Fruit fly (Drosophila melanogaster) whole organism, embryonic: Measurements from ENCODE around the gene bun.

ENCODE experiments used
- CG10147 ChIP-seq: fragments of 200-800 bp; sonication (Bioruptor generic); optimal IDR thresholded peaks from 2 replicates; lab custom pipeline; 2019; ENCODE audit warnings: missing biosample characterization, mild to moderate bottlenecking, missing genetic modification characterization, moderate library complexity
- CG10274 ChIP-seq: fragments of 200-800 bp; sonication (Bioruptor generic); optimal IDR thresholded peaks from 3 replicates; lab custom pipeline; 2017; ENCODE audit warnings: missing biosample characterization, mild to moderate bottlenecking, missing genetic modification characterization
- CG12299 ChIP-seq: fragments of 200-800 bp; sonication (Bioruptor generic); optimal IDR thresholded peaks from 2 replicates; lab custom pipeline; 2018; ENCODE audit warnings: missing biosample characterization, mild to moderate bottlenecking, missing genetic modification characterization
- CG12659 ChIP-seq: fragments of 200-800 bp; sonication (Bioruptor generic); optimal IDR thresholded peaks from 3 replicates; lab custom pipeline; 2017; ENCODE audit warnings: mild to moderate bottlenecking, missing biosample characterization, missing genetic modification reagents, missing genetic modification characterization
- CG17186 ChIP-seq: fragments of 200-800 bp; sonication (Bioruptor generic); optimal IDR thresholded peaks from 3 replicates; lab custom pipeline; 2017; ENCODE audit warnings: missing biosample characterization, missing genetic modification reagents, missing genetic modification characterization
- CG17328 ChIP-seq: fragments of 200-800 bp; sonication (Bioruptor generic); IDR thresholded peaks from 2 replicates; pipeline ENCODE4 v1.3.6; 2022; ENCODE audit warnings: missing biosample characterization, missing genetic modification characterization
- CG17802 ChIP-seq: fragments of 200-800 bp; sonication (Bioruptor generic); optimal IDR thresholded peaks from 2 replicates; lab custom pipeline; 2018; ENCODE audit warnings: missing biosample characterization, mild to moderate bottlenecking, missing genetic modification characterization, moderate library complexity
- CG1792 ChIP-seq: fragments of 200-800 bp; sonication (Bioruptor generic); optimal IDR thresholded peaks from 2 replicates; lab custom pipeline; 2016; ENCODE audit warnings: missing biosample characterization, missing genetic modification characterization
- CG18011 ChIP-seq: fragments of 200-800 bp; sonication (Bioruptor generic); optimal IDR thresholded peaks from 2 replicates; lab custom pipeline; 2017; ENCODE audit warnings: missing biosample characterization, missing genetic modification characterization, mild to moderate bottlenecking, moderate library complexity, missing genotype
- CG1832 ChIP-seq: fragments of 200-800 bp; sonication (Bioruptor generic); optimal IDR thresholded peaks from 2 replicates; lab custom pipeline; 2017; ENCODE audit warnings: missing biosample characterization, mild to moderate bottlenecking, missing genetic modification characterization, inconsistent platforms
- CG18599 ChIP-seq: fragments of 200-800 bp; sonication (Bioruptor generic); optimal IDR thresholded peaks from 3 replicates; lab custom pipeline; 2017; ENCODE audit warnings: missing biosample characterization, missing genetic modification characterization, mild to moderate bottlenecking, moderate library complexity, missing genetic modification reagents
- CG2199 ChIP-seq: fragments of 200-800 bp; sonication (Bioruptor generic); IDR thresholded peaks from 3 replicates; pipeline ENCODE4 v1.3.6; 2022; ENCODE audit warnings: missing biosample characterization, missing genetic modification characterization
- CG2202 ChIP-seq: fragments of 200-800 bp; sonication (Bioruptor generic); optimal IDR thresholded peaks from 2 replicates; lab custom pipeline; 2018; ENCODE audit warnings: missing biosample characterization, mild to moderate bottlenecking, missing genetic modification characterization
- CG30403 ChIP-seq: fragments of 200-800 bp; sonication (Bioruptor generic); optimal IDR thresholded peaks from 3 replicates; lab custom pipeline; 2016; ENCODE audit warnings: missing biosample characterization, missing genetic modification characterization
- CG31388 ChIP-seq: fragments of 200-800 bp; sonication (Bioruptor generic); optimal IDR thresholded peaks from 2 replicates; lab custom pipeline; 2016; ENCODE audit warnings: missing biosample characterization, missing genetic modification characterization
- CG3163 ChIP-seq: fragments of 200-800 bp; sonication (Bioruptor generic); optimal IDR thresholded peaks from 3 replicates; lab custom pipeline; 2016; ENCODE audit warnings: missing biosample characterization, missing genetic modification characterization
- CG34376 ChIP-seq: fragments of 200-800 bp; sonication (Bioruptor generic); optimal IDR thresholded peaks from 2 replicates; lab custom pipeline; 2018; ENCODE audit warnings: missing biosample characterization, mild to moderate bottlenecking, missing genetic modification characterization
- CG3726 ChIP-seq: fragments of 200-800 bp; sonication (Bioruptor generic); IDR thresholded peaks from 3 replicates; pipeline ENCODE4, ENCODE4 v1.3.6; 2022; ENCODE audit warnings: missing biosample characterization, missing genetic modification characterization
- CG3847 ChIP-seq: fragments of 200-800 bp; sonication (Bioruptor generic); IDR thresholded peaks from 2 replicates; pipeline ENCODE4 v1.3.6; 2022; ENCODE audit warnings: missing biosample characterization, missing genetic modification characterization
- CG6654 ChIP-seq: fragments of 200-800 bp; sonication (Bioruptor generic); optimal IDR thresholded peaks from 2 replicates; lab custom pipeline; 2017; ENCODE audit warnings: missing biosample characterization, mild to moderate bottlenecking, missing genetic modification characterization
- CG7357 ChIP-seq: fragments of 200-800 bp; sonication (Bioruptor generic); IDR thresholded peaks from 3 replicates; pipeline ENCODE4 v1.3.6; 2022; ENCODE audit warnings: missing biosample characterization, missing genetic modification characterization
- CG8281 ChIP-seq: fragments of 200-800 bp; sonication (Bioruptor generic); optimal IDR thresholded peaks from 2 replicates; lab custom pipeline; 2018; ENCODE audit warnings: missing biosample characterization, mild to moderate bottlenecking, missing genetic modification characterization, moderate library complexity
- Camta ChIP-seq: fragments of 200-800 bp; sonication (Bioruptor generic); optimal IDR thresholded peaks from 2 replicates; lab custom pipeline; 2016; ENCODE audit warnings: missing biosample characterization, missing genetic modification characterization
- Chrac-16 ChIP-seq: fragments of 200-800 bp; sonication (Bioruptor generic); optimal IDR thresholded peaks from 3 replicates; lab custom pipeline; 2016; ENCODE audit warnings: missing biosample characterization, missing genetic modification characterization
- CoRest ChIP-seq: fragments of 200-800 bp; sonication (Bioruptor generic); optimal IDR thresholded peaks from 3 replicates; lab custom pipeline; 2018; ENCODE audit warnings: missing biosample characterization, mild to moderate bottlenecking, missing genetic modification characterization, moderate library complexity
- Dll ChIP-seq: fragments of 200-800 bp; sonication (Bioruptor generic); IDR thresholded peaks from 4 replicates; pipeline ENCODE4 v1.3.6; 2022; ENCODE audit warnings: missing biosample characterization, missing genetic modification characterization; ENCODE audit not compliant: partially characterized antibody
- E2f2 ChIP-seq: fragments of 200-800 bp; sonication (Bioruptor generic); IDR thresholded peaks from 2 replicates; pipeline ENCODE4 v1.3.6; 2022; ENCODE audit warnings: missing biosample characterization, missing genetic modification characterization
- GATAe ChIP-seq: fragments of 200-800 bp; sonication (Bioruptor generic); conservative IDR thresholded peaks from 2 replicates; pipeline ENCODE4 v1.3.6; 2022; ENCODE audit warnings: missing biosample characterization, missing genetic modification characterization
- HLHmδ ChIP-seq: fragments of 200-800 bp; sonication (Bioruptor generic); optimal IDR thresholded peaks from 2 replicates; lab custom pipeline; 2018; ENCODE audit warnings: missing biosample characterization, mild to moderate bottlenecking, missing genetic modification characterization, moderate library complexity
- Hr78 ChIP-seq, 2 experiments: fragments of 200-800 bp in 1 of 2; fragments of >200 bp in 1 of 2; sonication (Bioruptor generic) in 1 of 2; optimal IDR thresholded peaks; 2 replicates each; lab custom pipeline; 2017 to 2019; ENCODE audit warnings: missing biosample characterization in 2 of 2, missing genetic modification characterization in 2 of 2, mild to moderate bottlenecking in 1 of 2, moderate library complexity in 1 of 2
- NK7.1 ChIP-seq: fragments of 200-800 bp; sonication (Bioruptor generic); optimal IDR thresholded peaks from 3 replicates; lab custom pipeline; 2016; ENCODE audit warnings: missing biosample characterization, missing genetic modification characterization
- Nf-YB ChIP-seq: fragments of 200-800 bp; sonication (Bioruptor generic); optimal IDR thresholded peaks from 3 replicates; lab custom pipeline; 2019; ENCODE audit warnings: missing biosample characterization, mild to moderate bottlenecking, missing genetic modification characterization, moderate library complexity
- Opbp ChIP-seq: fragments of 200-800 bp; sonication (Bioruptor generic); IDR thresholded peaks from 3 replicates; pipeline ENCODE4 v1.3.6; 2022; ENCODE audit warnings: missing biosample characterization, missing genetic modification characterization; ENCODE audit not compliant: partially characterized antibody
- Sox102F ChIP-seq: fragments of 200-800 bp; sonication (Bioruptor generic); optimal IDR thresholded peaks from 2 replicates; lab custom pipeline; 2018; ENCODE audit warnings: missing biosample characterization, mild to moderate bottlenecking, missing genetic modification characterization, moderate library complexity
- TFAM ChIP-seq: fragments of 200-800 bp; sonication (Bioruptor generic); optimal IDR thresholded peaks from 2 replicates; lab custom pipeline; 2017; ENCODE audit warnings: missing biosample characterization, missing genetic modification characterization, inconsistent platforms
- al ChIP-seq: fragments of 200-800 bp; sonication (Bioruptor generic); IDR thresholded peaks from 2 replicates; pipeline ENCODE4 v1.3.6; 2022; ENCODE audit warnings: missing biosample characterization, missing genetic modification characterization
- ato ChIP-seq: fragments of 200-800 bp; sonication (Bioruptor generic); IDR thresholded peaks from 2 replicates; pipeline ENCODE4 v1.3.6; 2022; ENCODE audit warnings: missing biosample characterization, missing genetic modification characterization; ENCODE audit not compliant: partially characterized antibody
- exex ChIP-seq: fragments of 200-800 bp; sonication (Bioruptor generic); optimal IDR thresholded peaks from 4 replicates; lab custom pipeline; 2018; ENCODE audit warnings: missing biosample characterization, mild to moderate bottlenecking, missing genetic modification characterization, moderate library complexity
- ftz-f1 ChIP-seq: fragments of 200-800 bp; sonication (Bioruptor generic); optimal IDR thresholded peaks from 2 replicates; lab custom pipeline; 2016; ENCODE audit warnings: missing biosample characterization, missing genetic modification characterization
- hkb ChIP-seq, 2 experiments: fragments of 200-800 bp in 1 of 2; fragments of >200 bp in 1 of 2; sonication (Bioruptor generic) in 1 of 2; IDR thresholded peaks in 1 of 2; optimal IDR thresholded peaks in 1 of 2; 2 replicates each; pipeline versions ENCODE4 v1.3.6 to Lab custom; 2017 to 2022; ENCODE audit warnings: missing biosample characterization in 1 of 2, missing genetic modification characterization in 1 of 2
- kay ChIP-seq: fragments of 200-800 bp; sonication (Bioruptor generic); optimal IDR thresholded peaks from 2 replicates; lab custom pipeline; 2016; ENCODE audit warnings: missing biosample characterization, missing genetic modification characterization
- ken ChIP-seq: fragments of 200-800 bp; sonication (Bioruptor generic); IDR thresholded peaks from 3 replicates; pipeline ENCODE4 v1.3.6; 2022; ENCODE audit warnings: missing biosample characterization, missing genetic modification characterization
- org-1 ChIP-seq: fragments of 200-800 bp; sonication (Bioruptor generic); optimal IDR thresholded peaks from 2 replicates; lab custom pipeline; 2017; ENCODE audit warnings: missing biosample characterization, missing genetic modification characterization
- pnt ChIP-seq: fragments of 200-800 bp; sonication (Bioruptor generic); optimal IDR thresholded peaks from 3 replicates; lab custom pipeline; 2016; ENCODE audit warnings: missing biosample characterization, missing genetic modification characterization
- scrt ChIP-seq: fragments of 200-800 bp; sonication (Bioruptor generic); optimal IDR thresholded peaks from 2 replicates; lab custom pipeline; 2018; ENCODE audit warnings: missing biosample characterization, mild to moderate bottlenecking, missing genetic modification characterization, moderate library complexity
- sr ChIP-seq: fragments of 200-800 bp; sonication (Bioruptor generic); IDR thresholded peaks from 3 replicates; pipeline ENCODE4 v1.3.6; 2022; ENCODE audit warnings: missing biosample characterization, missing genetic modification characterization
- ttk ChIP-seq: fragments of 200-800 bp; sonication (Bioruptor generic); IDR thresholded peaks from 2 replicates; pipeline ENCODE4 v2.1.2; 2022; ENCODE audit warnings: missing biosample characterization, missing genetic modification characterization
- twi ChIP-seq: fragments of 200-800 bp; optimal IDR thresholded peaks from 2 replicates; lab custom pipeline; 2019; ENCODE audit warnings: missing biosample characterization, mild to moderate bottlenecking, missing genetic modification characterization, moderate library complexity
- vnd ChIP-seq: fragments of 200-800 bp; sonication (Bioruptor generic); IDR thresholded peaks from 3 replicates; pipeline ENCODE4 v1.3.6; 2022; ENCODE audit warnings: missing biosample characterization, missing genetic modification characterization; ENCODE audit not compliant: partially characterized antibody
- zfh2 ChIP-seq: fragments of 200-800 bp; sonication (Bioruptor generic); optimal IDR thresholded peaks from 2 replicates; lab custom pipeline; 2016; ENCODE audit warnings: missing biosample characterization, missing genetic modification characterization

The bun gene

DNA sequence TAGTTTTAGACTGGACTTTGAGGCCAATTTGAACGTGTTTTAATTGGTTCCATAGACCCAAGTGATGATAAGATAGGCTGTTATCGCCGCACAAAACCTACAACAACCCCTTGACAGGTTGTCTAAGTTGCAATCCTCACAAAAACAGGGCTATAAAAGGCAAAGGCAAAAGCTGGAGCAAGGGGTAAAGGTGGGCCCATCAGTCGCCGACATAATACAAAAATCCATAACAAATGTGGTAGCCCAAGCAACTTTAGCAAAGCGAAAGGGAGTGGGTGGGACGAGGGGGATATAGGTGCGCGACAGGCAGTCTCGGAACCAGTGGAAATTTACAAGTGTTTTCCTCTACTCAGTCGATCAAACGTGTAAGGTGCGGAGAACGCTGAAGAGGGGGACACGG lies 82.3 kb downstream of the bun start (continued):
- no peak for TF ChIP-seq ken (GFP tag; lab: Robert Waterston, UW)
- no peak for TF ChIP-seq NK7.1 (GFP tag; lab: Kevin White, UChicago)
- TF ChIP-seq CG2199 (GFP tag; lab: Robert Waterston, UW) = no peak
- TF ChIP-seq CG7357 = no peak
- TF ChIP-seq org-1 (GFP tag; lab: Kevin White, UChicago) = no peak
- TF ChIP-seq CG1792 (GFP tag; lab: Kevin White, UChicago) = no peak
- no peak for TF ChIP-seq CG1832 (GFP tag; lab: Kevin White, UChicago)
- peak; percentile 33; the same call in 1 of the 2 replicates for TF ChIP-seq GATAe (GFP tag; lab: Robert Waterston, UW)
- no peak for TF ChIP-seq kay (GFP tag; lab: Kevin White, UChicago)
- TF ChIP-seq CG18599 = peak; percentile 13
- no peak for TF ChIP-seq CG31388 (GFP tag; lab: Kevin White, UChicago)
- TF ChIP-seq E2f2 (GFP tag; lab: Robert Waterston, UW) = 0 out of 2 replicates have a peak, but pooled peaks have one; percentile 8
- no peak for TF ChIP-seq CG17328 (GFP tag; lab: Robert Waterston, UW)
- no peak for TF ChIP-seq CG17186 (GFP tag; lab: Kevin White, UChicago)
- TF ChIP-seq CG3847 (GFP tag; lab: Robert Waterston, UW) = no peak
- TF ChIP-seq Chrac-16 (GFP tag; lab: Kevin White, UChicago) = no peak
- TF ChIP-seq CG6654 = no peak
- no peak for TF ChIP-seq Opbp (GFP tag; lab: Robert Waterston, UW)
- TF ChIP-seq twi (tag; lab: Kevin White, UChicago) = no peak
- TF ChIP-seq exex (tag; lab: Kevin White, UChicago) = peak; percentile 73
- TF ChIP-seq al (GFP tag; lab: Robert Waterston, UW) = no peak
- no peak for TF ChIP-seq ttk (GFP tag; lab: Robert Waterston, UW)
- TF ChIP-seq scrt (GFP tag; lab: Kevin White, UChicago) = no peak
- no peak for TF ChIP-seq Sox102F (GFP tag; lab: Kevin White, UChicago)
- TF ChIP-seq ftz-f1 (GFP tag; lab: Kevin White, UChicago) = no peak
- no peak for TF ChIP-seq Nf-YB (GFP tag; lab: Kevin White, UChicago)
- TF ChIP-seq CG3726 (GFP tag; lab: Robert Waterston, UW) = no peak
- TF ChIP-seq CG12659 (GFP tag; lab: Kevin White, UChicago) = no peak
- TF ChIP-seq CG10274 (GFP tag; lab: Kevin White, UChicago) = no peak
- peak in 1 of 2 experiments; percentile 4 for TF ChIP-seq Hr78 (GFP tag; optimal IDR thresholded peaks at IDR 0.05; lab: Kevin White, UChicago)
- TF ChIP-seq CG17802 (tag; lab: Kevin White, UChicago) = no peak
- TF ChIP-seq vnd (GFP tag; lab: Robert Waterston, UW) = no peak
- TF ChIP-seq Dll (GFP tag; lab: Robert Waterston, UW) = no peak
- no peak for TF ChIP-seq hkb (optimal IDR thresholded peaks at IDR 0.05; lab: Kevin White, UChicago)
- no peak for TF ChIP-seq hkb (GFP tag; IDR thresholded peaks at IDR 0.05; lab: Robert Waterston, UW)
- TF ChIP-seq sr (GFP tag; lab: Robert Waterston, UW) = 0 out of 3 replicates have a peak, but pooled peaks have one; percentile 14
- no peak for TF ChIP-seq TFAM
- no peak for TF ChIP-seq ato (GFP tag; lab: Robert Waterston, UW)
- no peak for TF ChIP-seq Camta (GFP tag; lab: Kevin White, UChicago)
- no peak for TF ChIP-seq CG10147 (GFP tag; lab: Kevin White, UChicago)
- peak; percentile 39 for TF ChIP-seq CG34376
- TF ChIP-seq pnt (GFP tag; lab: Kevin White, UChicago) = no peak
- no peak for TF ChIP-seq CG12299 (tag; lab: Kevin White, UChicago)
- no peak for TF ChIP-seq CG2202 (tag; lab: Kevin White, UChicago)
- no peak for TF ChIP-seq CG8281 (tag; lab: Kevin White, UChicago)
- TF ChIP-seq CoRest = no peak
- TF ChIP-seq HLHmδ (GFP tag; lab: Kevin White, UChicago) = no peak
- TF ChIP-seq CG3163 = no peak
- no peak for TF ChIP-seq zfh2 (GFP tag; lab: Kevin White, UChicago)
- no peak for TF ChIP-seq CG18011 (GFP tag; lab: Kevin White, UChicago)
- TF ChIP-seq CG30403 (GFP tag; lab: Kevin White, UChicago) = no peak
